Fruit fly (Drosophila melanogaster): Measurements from ENCODE around the gene Sidpn.

DNA sequence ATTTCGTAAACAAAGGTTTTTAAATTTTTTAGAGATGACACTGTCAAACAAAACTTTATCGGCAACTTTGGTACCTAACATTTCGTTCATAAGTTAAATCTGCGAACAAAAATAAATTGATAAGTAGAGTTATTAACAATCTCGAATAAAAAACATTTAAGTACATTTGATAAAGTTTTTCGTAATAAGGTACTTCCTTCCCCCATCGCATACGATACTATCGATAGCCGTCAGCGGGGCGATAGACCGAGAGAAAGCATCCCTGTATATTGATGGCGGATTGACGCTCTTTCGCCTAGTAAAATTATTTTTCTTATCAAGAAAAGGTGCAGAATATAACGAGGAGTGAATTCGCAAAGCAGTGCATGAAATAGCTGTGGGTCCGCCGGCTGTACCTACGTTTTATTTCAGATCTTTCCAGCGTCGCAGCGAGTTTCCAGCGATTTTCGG, 17.6 kb downstream of the Sidpn start, which contains the start of the genes Ttc19 and Acn:
- no peak for TF ChIP-seq psq (optimal IDR thresholded peaks at IDR 0.05)
- TF ChIP-seq usp (GFP tag; optimal IDR thresholded peaks at IDR 0.05), result no peak

Data from whole organism.